Fruit fly (Drosophila melanogaster) whole organism, embryonic: ENCODE results near the gene CG34282.

Source experiments
- ATbp ChIP-seq: fragments of 200-800 bp; sonication (Bioruptor generic); optimal IDR thresholded peaks from 2 replicates; lab custom pipeline; 2017; ENCODE audit warnings: missing biosample characterization, mild to moderate bottlenecking, missing genetic modification characterization, missing genetic modification reagents
- Abd-B ChIP-seq: fragments of 200-800 bp; sonication (Bioruptor generic); optimal IDR thresholded peaks from 2 replicates; lab custom pipeline; 2018; ENCODE audit warnings: missing biosample characterization, mild to moderate bottlenecking, missing genetic modification characterization, moderate library complexity
- Awh ChIP-seq: fragments of 200-800 bp; sonication (Bioruptor generic); IDR thresholded peaks from 2 replicates; pipeline ENCODE4, ENCODE4 v1.3.6; 2022; ENCODE audit warnings: missing biosample characterization, missing genetic modification characterization
- Blimp-1 ChIP-seq: fragments of 200-800 bp; sonication (Bioruptor generic); optimal IDR thresholded peaks from 3 replicates; lab custom pipeline; 2018; ENCODE audit warnings: missing biosample characterization, missing genetic modification characterization, mild to moderate bottlenecking, moderate library complexity, missing genetic modification reagents
- CG12391 ChIP-seq: fragments of 200-800 bp; sonication (Bioruptor generic); optimal IDR thresholded peaks from 3 replicates; lab custom pipeline; 2018; ENCODE audit warnings: missing biosample characterization, mild to moderate bottlenecking, missing genetic modification characterization, moderate library complexity
- CG12769 ChIP-seq: fragments of 200-800 bp; sonication (Bioruptor generic); optimal IDR thresholded peaks from 2 replicates; lab custom pipeline; 2019; ENCODE audit warnings: missing biosample characterization, mild to moderate bottlenecking, missing genetic modification characterization, moderate library complexity
- CG16779 ChIP-seq: fragments of 200-800 bp; sonication (Bioruptor generic); IDR thresholded peaks from 2 replicates; pipeline ENCODE4 v1.3.6; 2022; ENCODE audit warnings: missing biosample characterization, missing genetic modification characterization
- CG16815 ChIP-seq: fragments of 200-800 bp; sonication (Bioruptor generic); optimal IDR thresholded peaks from 3 replicates; lab custom pipeline; 2017; ENCODE audit warnings: missing biosample characterization, mild to moderate bottlenecking, missing genetic modification characterization
- CG17328 ChIP-seq: fragments of 200-800 bp; sonication (Bioruptor generic); IDR thresholded peaks from 2 replicates; pipeline ENCODE4 v1.3.6; 2022; ENCODE audit warnings: missing biosample characterization, missing genetic modification characterization
- CG17361 ChIP-seq: fragments of 200-800 bp; sonication (Bioruptor generic); IDR thresholded peaks from 3 replicates; pipeline ENCODE4 v1.3.6; 2022; ENCODE audit warnings: missing biosample characterization, missing genetic modification characterization
- CG17385 ChIP-seq: fragments of 200-800 bp; sonication (Bioruptor generic); optimal IDR thresholded peaks from 3 replicates; lab custom pipeline; 2018; ENCODE audit warnings: missing biosample characterization, mild to moderate bottlenecking, missing genetic modification characterization
- CG18619 ChIP-seq: fragments of 200-800 bp; sonication (Bioruptor generic); optimal IDR thresholded peaks from 3 replicates; lab custom pipeline; 2017; ENCODE audit warnings: missing biosample characterization, mild to moderate bottlenecking, missing genetic modification characterization
- CG31224 ChIP-seq: fragments of 200-800 bp; sonication (Bioruptor generic); IDR thresholded peaks from 2 replicates; pipeline ENCODE4 v1.3.6; 2022; ENCODE audit warnings: missing biosample characterization, missing genetic modification characterization
- CG3281 ChIP-seq: fragments of 200-800 bp; sonication (Bioruptor generic); optimal IDR thresholded peaks from 3 replicates; lab custom pipeline; 2017; ENCODE audit warnings: missing biosample characterization, mild to moderate bottlenecking, missing genetic modification characterization
- CG6689 ChIP-seq: fragments of 200-800 bp; sonication (Bioruptor generic); IDR thresholded peaks from 2 replicates; pipeline ENCODE4 v1.3.6; 2022; ENCODE audit warnings: missing biosample characterization, missing genetic modification characterization
- CG7357 ChIP-seq: fragments of 200-800 bp; sonication (Bioruptor generic); IDR thresholded peaks from 3 replicates; pipeline ENCODE4 v1.3.6; 2022; ENCODE audit warnings: missing biosample characterization, missing genetic modification characterization
- E2f1 ChIP-seq: fragments of 200-800 bp; sonication (Bioruptor generic); IDR thresholded peaks from 2 replicates; pipeline ENCODE4 v1.3.6; 2022; ENCODE audit warnings: missing biosample characterization, missing genetic modification characterization
- Eip74EF ChIP-seq, 2 experiments: fragments of 200-800 bp in 1 of 2; fragments of >200 bp in 1 of 2; sonication (Bioruptor generic) in 1 of 2; optimal IDR thresholded peaks; 2 replicates each; lab custom pipeline; 2017 to 2019; ENCODE audit warnings: missing biosample characterization in 2 of 2, missing genetic modification characterization in 2 of 2, mild to moderate bottlenecking in 1 of 2, moderate library complexity in 1 of 2
- Ets97D ChIP-seq: fragments of 200-800 bp; sonication (Bioruptor generic); optimal IDR thresholded peaks from 3 replicates; lab custom pipeline; 2016; ENCODE audit warnings: missing biosample characterization, missing genetic modification characterization
- Fer3 ChIP-seq: fragments of 200-800 bp; sonication (Bioruptor generic); optimal IDR thresholded peaks from 2 replicates; lab custom pipeline; 2018; ENCODE audit warnings: missing biosample characterization, mild to moderate bottlenecking, missing genetic modification characterization, moderate library complexity
- HHEX ChIP-seq: fragments of 200-800 bp; sonication (Bioruptor generic); optimal IDR thresholded peaks from 3 replicates; lab custom pipeline; 2017; ENCODE audit warnings: missing biosample characterization, mild to moderate bottlenecking, missing genetic modification characterization, missing genetic modification reagents
- HLH54F ChIP-seq: fragments of 200-800 bp; sonication (Bioruptor generic); optimal IDR thresholded peaks from 3 replicates; lab custom pipeline; 2016; ENCODE audit warnings: missing biosample characterization, missing genetic modification characterization
- Hmr ChIP-seq: fragments of 200-800 bp; sonication (Bioruptor generic); optimal IDR thresholded peaks from 3 replicates; lab custom pipeline; 2017; ENCODE audit warnings: mild to moderate bottlenecking, missing biosample characterization, missing genetic modification reagents, missing genetic modification characterization
- Hsf ChIP-seq: fragments of 200-800 bp; sonication (Bioruptor generic); optimal IDR thresholded peaks from 3 replicates; lab custom pipeline; 2016; ENCODE audit warnings: missing biosample characterization, missing genetic modification characterization
- Max ChIP-seq: fragments of 200-800 bp; sonication (Bioruptor generic); optimal IDR thresholded peaks from 2 replicates; lab custom pipeline; 2016; ENCODE audit warnings: missing biosample characterization, mild to moderate bottlenecking, missing genetic modification characterization
- NfI ChIP-seq: fragments of 200-800 bp; sonication (Bioruptor generic); optimal IDR thresholded peaks from 3 replicates; lab custom pipeline; 2018; ENCODE audit warnings: missing biosample characterization, mild to moderate bottlenecking, missing genetic modification characterization, moderate library complexity
- PHDP ChIP-seq: fragments of 200-800 bp; sonication (Bioruptor generic); optimal IDR thresholded peaks from 3 replicates; lab custom pipeline; 2018; ENCODE audit warnings: missing biosample characterization, mild to moderate bottlenecking, missing genetic modification characterization, moderate library complexity
- Six4 ChIP-seq: fragments of 200-800 bp; sonication (Bioruptor generic); optimal IDR thresholded peaks from 2 replicates; lab custom pipeline; 2016; ENCODE audit warnings: missing biosample characterization, missing genetic modification characterization
- Xrp1 ChIP-seq: fragments of 200-800 bp; sonication (Bioruptor generic); IDR thresholded peaks from 2 replicates; pipeline ENCODE4 v1.3.6; 2022; ENCODE audit warnings: missing biosample characterization, missing genetic modification characterization
- croc ChIP-seq: fragments of 200-800 bp; sonication (Bioruptor generic); conservative IDR thresholded peaks from 3 replicates; pipeline ENCODE4 v1.3.6; 2022; ENCODE audit warnings: missing biosample characterization, missing genetic modification characterization
- cwo ChIP-seq: fragments of 200-800 bp; sonication (Bioruptor generic); optimal IDR thresholded peaks from 3 replicates; lab custom pipeline; 2017; ENCODE audit warnings: missing biosample characterization, missing genetic modification characterization, mild to moderate bottlenecking, moderate library complexity, missing genetic modification reagents
- dmrt11E ChIP-seq: fragments of 200-800 bp; sonication (Bioruptor generic); optimal IDR thresholded peaks from 3 replicates; lab custom pipeline; 2018; ENCODE audit warnings: missing biosample characterization, mild to moderate bottlenecking, missing genetic modification characterization, moderate library complexity
- en ChIP-seq: fragments of 200-800 bp; sonication (Bioruptor generic); optimal IDR thresholded peaks from 2 replicates; lab custom pipeline; 2016; ENCODE audit warnings: missing biosample characterization, missing genetic modification characterization
- exex ChIP-seq: fragments of 200-800 bp; sonication (Bioruptor generic); optimal IDR thresholded peaks from 4 replicates; lab custom pipeline; 2018; ENCODE audit warnings: missing biosample characterization, mild to moderate bottlenecking, missing genetic modification characterization, moderate library complexity
- gcm ChIP-seq: fragments of 200-800 bp; sonication (Bioruptor generic); optimal IDR thresholded peaks from 2 replicates; lab custom pipeline; 2019; ENCODE audit warnings: missing biosample characterization, mild to moderate bottlenecking, missing genetic modification characterization, moderate library complexity
- lola ChIP-seq, 3 experiments: fragments of >200 bp in 2 of 3; fragments of 200-800 bp in 1 of 3; sonication (Bioruptor generic) in 1 of 3; optimal IDR thresholded peaks; 2 replicates each; lab custom pipeline; 2017 to 2019; ENCODE audit warnings: missing biosample characterization in 3 of 3, missing genetic modification characterization in 3 of 3, mild to moderate bottlenecking in 1 of 3, moderate library complexity in 1 of 3
- org-1 ChIP-seq: fragments of 200-800 bp; sonication (Bioruptor generic); optimal IDR thresholded peaks from 2 replicates; lab custom pipeline; 2017; ENCODE audit warnings: missing biosample characterization, missing genetic modification characterization
- pan ChIP-seq, 4 experiments: fragments of >200 bp in 3 of 4; fragments of 200-800 bp in 1 of 4; sonication (Bioruptor generic) in 1 of 4; optimal IDR thresholded peaks in 3 of 4; IDR thresholded peaks in 1 of 4; 2 replicates each; pipeline versions ENCODE4 v1.3.6 to Lab custom; 2017 to 2022; ENCODE audit warnings: missing biosample characterization in 2 of 4, missing genetic modification characterization in 2 of 4, mixed read lengths in 1 of 4
- pho ChIP-seq: fragments of 200-800 bp; sonication (Bioruptor generic); optimal IDR thresholded peaks from 2 replicates; lab custom pipeline; 2016; ENCODE audit warnings: missing biosample characterization, missing genetic modification characterization
- pros ChIP-seq: fragments of 200-800 bp; sonication (Bioruptor generic); optimal IDR thresholded peaks from 3 replicates; lab custom pipeline; 2019; ENCODE audit warnings: missing biosample characterization, mild to moderate bottlenecking, missing genetic modification characterization, moderate library complexity
- ranshi ChIP-seq: fragments of 200-800 bp; sonication (Bioruptor generic); IDR thresholded peaks from 2 replicates; pipeline ENCODE4 v1.3.6; 2022; ENCODE audit warnings: missing biosample characterization, missing genetic modification characterization
- salm ChIP-seq: fragments of 200-800 bp; sonication (Bioruptor generic); optimal IDR thresholded peaks from 2 replicates; lab custom pipeline; 2018; ENCODE audit warnings: missing biosample characterization, mild to moderate bottlenecking, missing genetic modification characterization
- ssp ChIP-seq: fragments of 200-800 bp; sonication (Bioruptor generic); IDR thresholded peaks from 2 replicates; pipeline ENCODE4 v1.3.6; 2022; ENCODE audit warnings: missing biosample characterization, missing genetic modification characterization
- trem ChIP-seq: fragments of 200-800 bp; optimal IDR thresholded peaks from 3 replicates; lab custom pipeline; 2019; ENCODE audit warnings: missing biosample characterization, mild to moderate bottlenecking, missing genetic modification characterization, moderate library complexity
- twi ChIP-seq: fragments of 200-800 bp; optimal IDR thresholded peaks from 2 replicates; lab custom pipeline; 2019; ENCODE audit warnings: missing biosample characterization, mild to moderate bottlenecking, missing genetic modification characterization, moderate library complexity
- zfh1 ChIP-seq: fragments of 200-800 bp; sonication (Bioruptor generic); IDR thresholded peaks from 3 replicates; pipeline ENCODE4 v1.3.6; 2022; ENCODE audit warnings: missing biosample characterization, missing genetic modification characterization
- zfh2 ChIP-seq: fragments of 200-800 bp; sonication (Bioruptor generic); optimal IDR thresholded peaks from 2 replicates; lab custom pipeline; 2016; ENCODE audit warnings: missing biosample characterization, missing genetic modification characterization

CG34282 gene

DNA sequence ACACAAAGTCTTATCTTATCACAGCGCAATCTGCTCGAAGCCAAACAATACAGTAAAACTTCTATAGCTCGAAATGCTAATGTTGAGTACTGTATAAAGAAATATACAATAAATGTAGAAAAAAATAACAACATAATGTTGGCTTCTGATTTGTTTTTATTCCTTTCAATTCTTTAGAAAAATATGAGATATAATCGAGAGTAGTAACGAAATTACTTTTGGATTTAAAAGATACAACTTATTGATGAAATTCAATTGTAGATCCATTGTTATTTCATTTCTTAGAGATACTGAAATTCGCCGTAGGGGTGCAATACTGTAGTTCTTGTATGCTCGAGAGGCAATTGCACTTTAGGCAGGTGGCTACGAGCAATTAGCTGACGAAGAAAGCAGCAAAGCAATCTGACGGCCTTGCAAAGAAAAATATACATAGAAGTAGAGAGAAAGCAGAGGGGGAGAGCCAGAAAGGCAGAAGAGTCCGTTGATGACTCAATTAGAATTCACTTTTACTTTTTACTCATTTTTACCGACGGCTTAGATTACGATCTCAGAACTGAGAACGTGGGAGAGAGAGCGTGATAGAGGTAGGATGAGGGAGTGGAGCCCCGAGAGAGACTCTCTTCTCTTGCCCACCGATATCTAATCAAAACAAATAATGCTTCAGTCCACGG is 24.5 kb upstream of the CG34282 start (continued):
- TF ChIP-seq Hmr, result peak; percentile 59
- peak; percentile 53 for TF ChIP-seq ATbp (GFP tag; lab: Kevin White, UChicago)
- peak; percentile 51 for TF ChIP-seq gcm (GFP tag; lab: Kevin White, UChicago)
- TF ChIP-seq ssp (GFP tag; lab: Robert Waterston, UW), result peak; percentile 24; the same call in 1 of the 2 replicates
- peak; percentile 32 for TF ChIP-seq cwo
- peak; percentile 65 for TF ChIP-seq PHDP (tag; lab: Kevin White, UChicago)
- peak; percentile 5 for TF ChIP-seq zfh2 (GFP tag; lab: Kevin White, UChicago)
- TF ChIP-seq Six4 (GFP tag; lab: Kevin White, UChicago), result peak; percentile 0
- peak; percentile 5 for TF ChIP-seq twi
- peak; percentile 51 for TF ChIP-seq salm (tag; lab: Kevin White, UChicago)
- peak; percentile 18 for TF ChIP-seq Max (GFP tag; lab: Kevin White, UChicago)
- TF ChIP-seq Hsf (GFP tag; lab: Kevin White, UChicago), result peak; percentile 35
- TF ChIP-seq pros (GFP tag; lab: Kevin White, UChicago), result peak; percentile 24
- TF ChIP-seq Xrp1 (GFP tag; lab: Robert Waterston, UW), result peak; percentile 44
- TF ChIP-seq dmrt11E (tag; lab: Kevin White, UChicago), result peak; percentile 62
- no peak for TF ChIP-seq en (GFP tag; lab: Kevin White, UChicago)
- 0 out of 3 replicates have a peak, but pooled peaks have one; percentile 28 for TF ChIP-seq croc
- TF ChIP-seq CG16779, result no peak
- TF ChIP-seq CG31224 (GFP tag; lab: Robert Waterston, UW), result 0 out of 2 replicates have a peak, but pooled peaks have one; percentile 29
- no peak for TF ChIP-seq CG12769 (tag; lab: Kevin White, UChicago)
- TF ChIP-seq ranshi (GFP tag; lab: Robert Waterston, UW), result peak; percentile 31; the same call in 1 of the 2 replicates
- peak; percentile 95 for TF ChIP-seq Blimp-1 (GFP tag; lab: Kevin White, UChicago)
- peak; percentile 42 for TF ChIP-seq Fer3 (tag; lab: Kevin White, UChicago)
- peak; percentile 6 for TF ChIP-seq CG16815 (GFP tag; lab: Kevin White, UChicago)
- peak; percentile 48; the same call in 1 of the 3 replicates for TF ChIP-seq CG7357 (GFP tag; lab: Robert Waterston, UW)
- TF ChIP-seq CG12391 (tag; lab: Kevin White, UChicago), result peak; percentile 67
- TF ChIP-seq Ets97D (GFP tag; lab: Kevin White, UChicago), result no peak
- peak; percentile 18 for TF ChIP-seq CG3281 (GFP tag; lab: Kevin White, UChicago)
- peak; percentile 27; the same call in 1 of the 2 replicates for TF ChIP-seq CG6689 (GFP tag; lab: Robert Waterston, UW)
- peak; percentile 47; the same call in 1 of the 2 replicates for TF ChIP-seq CG17328 (GFP tag; lab: Robert Waterston, UW)
- peak; percentile 14 for TF ChIP-seq NfI (GFP tag; lab: Kevin White, UChicago)
- TF ChIP-seq Eip74EF (GFP tag; optimal IDR thresholded peaks at IDR 0.05; lab: Kevin White, UChicago), result peak in 1 of 2 experiments; percentile 84
- peak; percentile 60; the same call in 2 of the 3 replicates for TF ChIP-seq CG17361 (GFP tag; lab: Robert Waterston, UW)
- TF ChIP-seq E2f1 (GFP tag; lab: Robert Waterston, UW), result peak; percentile 40
- TF ChIP-seq lola (GFP tag; optimal IDR thresholded peaks at IDR 0.05; lab: Kevin White, UChicago), result peak in 1 of 3 experiments; percentile 67
- TF ChIP-seq zfh1 (GFP tag; lab: Robert Waterston, UW), result peak; percentile 40; the same call in 1 of the 3 replicates
- TF ChIP-seq Awh, result peak; percentile 27; the same call in 1 of the 2 replicates
- peak; percentile 40 for TF ChIP-seq CG17385 (GFP tag; lab: Kevin White, UChicago)
- TF ChIP-seq Abd-B, result peak; percentile 53
- TF ChIP-seq org-1 (GFP tag; lab: Kevin White, UChicago), result peak; percentile 30
- no peak for TF ChIP-seq exex (tag; lab: Kevin White, UChicago)
- peak; percentile 45 for TF ChIP-seq HHEX (GFP tag; lab: Kevin White, UChicago)
- no peak for TF ChIP-seq HLH54F (GFP tag; lab: Kevin White, UChicago)
- peak; percentile 7 for TF ChIP-seq trem (tag; lab: Kevin White, UChicago)
- TF ChIP-seq pho (GFP tag; lab: Kevin White, UChicago), result no peak
- TF ChIP-seq CG18619 (GFP tag; lab: Kevin White, UChicago), result no peak
- no peak for TF ChIP-seq pan (optimal IDR thresholded peaks at IDR 0.05; lab: Kevin White, UChicago)
- peak in 1 of 2 experiments; percentile 26 for TF ChIP-seq pan (GFP tag; optimal IDR thresholded peaks at IDR 0.05 in 1 of 2, IDR thresholded peaks at IDR 0.05 in 1 of 2)
